Fruit fly (Drosophila melanogaster): ENCODE results near the gene EloA.
A peak's percentile ranks its signal among the peaks of the same experiment; 100 is the strongest.

Gene EloA

DNA sequence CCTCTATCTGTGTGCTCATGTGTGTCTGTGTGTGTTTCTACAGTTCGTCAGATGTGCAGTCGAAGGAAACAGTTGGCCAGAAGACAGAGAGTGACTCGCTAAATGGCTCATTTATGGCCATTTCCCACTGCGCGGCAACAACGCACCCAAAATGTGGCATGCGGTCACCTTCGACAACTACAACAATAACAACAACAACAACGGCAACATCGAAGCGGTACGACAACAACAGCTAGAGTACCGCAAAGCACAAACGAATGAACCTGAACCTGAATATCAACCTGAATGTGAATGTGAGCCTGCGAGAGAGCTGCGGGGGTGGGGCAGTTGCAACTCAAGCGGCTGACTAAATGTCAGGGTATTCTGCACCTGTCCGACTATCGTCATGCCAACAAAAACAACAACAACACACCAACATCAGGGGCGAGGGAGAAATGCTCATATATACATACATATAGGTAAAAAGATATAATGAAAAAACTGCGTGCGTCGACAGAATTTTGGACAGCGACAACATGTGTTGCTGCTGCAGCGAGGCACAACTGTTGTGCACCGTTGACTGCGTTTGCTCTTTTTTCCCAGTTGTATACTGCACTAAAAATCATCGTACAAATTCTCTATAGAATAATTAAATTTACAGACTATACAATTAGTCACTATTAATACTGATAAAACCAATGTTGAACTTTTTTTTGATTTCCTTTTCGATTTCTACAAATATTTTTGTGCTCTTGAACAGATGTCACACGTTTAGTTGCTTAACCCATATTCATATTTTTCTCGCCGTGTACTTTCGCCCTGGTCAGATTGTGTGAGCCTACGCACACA lies 48.9 kb downstream of the EloA start (continued):
- TF ChIP-seq repo (GFP tag; optimal IDR thresholded peaks at IDR 0.05) (no peak), CG11695 (GFP tag; IDR thresholded peaks at IDR 0.05) (no peak), schlank (tag; optimal IDR thresholded peaks at IDR 0.05) (no peak), bcd (GFP tag; optimal IDR thresholded peaks at IDR 0.05) (no peak), Nf-YB (GFP tag; optimal IDR thresholded peaks at IDR 0.05) (peak; percentile 17), CG32532 (GFP tag; IDR thresholded peaks at IDR 0.05) (no peak), CG30020 (tag; optimal IDR thresholded peaks at IDR 0.05) (no peak), CG31388 (GFP tag; optimal IDR thresholded peaks at IDR 0.05) (no peak), Ssrp (tag; optimal IDR thresholded peaks at IDR 0.05) (peak; percentile 48), CG10267 (tag; optimal IDR thresholded peaks at IDR 0.05) (no peak), Pdp1 (GFP tag; optimal IDR thresholded peaks at IDR 0.05) (no peak), sna (GFP tag; IDR thresholded peaks at IDR 0.05; ENCODE audit: partially characterized antibody) (no peak), ken (GFP tag; IDR thresholded peaks at IDR 0.05) (no peak), lbe (GFP tag; optimal IDR thresholded peaks at IDR 0.05) (no peak), bowl (GFP tag; IDR thresholded peaks at IDR 0.05) (no peak), ab (GFP tag; optimal IDR thresholded peaks at IDR 0.05) (no peak), zf30C (GFP tag; optimal IDR thresholded peaks at IDR 0.05) (peak; percentile 97), CG4282 (GFP tag; optimal IDR thresholded peaks at IDR 0.05) (no peak), CG6689 (GFP tag; IDR thresholded peaks at IDR 0.05) (0 out of 2 replicates have a peak, but pooled peaks have one; percentile 18), CG15696 (tag; optimal IDR thresholded peaks at IDR 0.05) (peak; percentile 48), bbx (GFP tag; IDR thresholded peaks at IDR 0.05; ENCODE audit: partially characterized antibody) (no peak), CG1647 (GFP tag; optimal IDR thresholded peaks at IDR 0.05) (no peak), inv (GFP tag; IDR thresholded peaks at IDR 0.05; ENCODE audit: partially characterized antibody) (no peak), CG17612 (GFP tag; IDR thresholded peaks at IDR 0.05) (no peak), twi (tag; optimal IDR thresholded peaks at IDR 0.05) (peak; percentile 95), prd (optimal IDR thresholded peaks at IDR 0.05) (no peak), prd (GFP tag; IDR thresholded peaks at IDR 0.05) (peak; percentile 48; the same call in 2 of the 3 replicates), ATbp (GFP tag; optimal IDR thresholded peaks at IDR 0.05) (peak; percentile 20), CG1024 (GFP tag; IDR thresholded peaks at IDR 0.05) (no peak), CG42726 (GFP tag; IDR thresholded peaks at IDR 0.05; ENCODE audit: partially characterized antibody) (no peak), CG7357 (GFP tag; IDR thresholded peaks at IDR 0.05) (no peak), CG9727 (GFP tag; optimal IDR thresholded peaks at IDR 0.05) (peak; percentile 54), CG12155 (GFP tag; optimal IDR thresholded peaks at IDR 0.05) (peak; percentile 27), fd64A (GFP tag; optimal IDR thresholded peaks at IDR 0.05) (no peak), bigmax (GFP tag; optimal IDR thresholded peaks at IDR 0.05) (no peak), dm (GFP tag; optimal IDR thresholded peaks at IDR 0.05) (peak; percentile 24), NC2β (GFP tag; optimal IDR thresholded peaks at IDR 0.05) (peak; percentile 58), amos (GFP tag; IDR thresholded peaks at IDR 0.05; ENCODE audit: partially characterized antibody) (no peak), CG33557 (GFP tag; optimal IDR thresholded peaks at IDR 0.05) (peak; percentile 60), CG7556 (GFP tag; optimal IDR thresholded peaks at IDR 0.05) (peak; percentile 46), vvl (GFP tag; IDR thresholded peaks at IDR 0.05) (no peak), CG18764 (GFP tag; optimal IDR thresholded peaks at IDR 0.05) (no peak), Spps (tag; optimal IDR thresholded peaks at IDR 0.05) (no peak), CG4617 (GFP tag; optimal IDR thresholded peaks at IDR 0.05; ENCODE audit: borderline replicate concordance) (no peak), Optix (GFP tag; IDR thresholded peaks at IDR 0.05) (no peak), wek (GFP tag; optimal IDR thresholded peaks at IDR 0.05) (no peak), CG15601 (tag; optimal IDR thresholded peaks at IDR 0.05) (peak; percentile 42), Fer3 (tag; optimal IDR thresholded peaks at IDR 0.05) (no peak), tx (GFP tag; optimal IDR thresholded peaks at IDR 0.05) (peak; percentile 27)
